Fruit fly (Drosophila melanogaster): ENCODE measurements around the gene skl.

The skl gene

dm6 chr3L:18402628-18403587 is 36.8 kb downstream of the skl start (continued):
- 0 out of 3 replicates have a peak, but pooled peaks have one; percentile 10 for TF ChIP-seq CG2199 (GFP tag; IDR thresholded peaks at IDR 0.05)
- TF ChIP-seq Asciz (GFP tag; optimal IDR thresholded peaks at IDR 0.05): peak; percentile 37
- TF ChIP-seq usp (GFP tag; optimal IDR thresholded peaks at IDR 0.05): no peak
- TF ChIP-seq inv (GFP tag; IDR thresholded peaks at IDR 0.05; ENCODE audit: partially characterized antibody): no peak
- no peak for TF ChIP-seq CG6654 (GFP tag; optimal IDR thresholded peaks at IDR 0.05)
- no peak for TF ChIP-seq HLH4C (GFP tag; IDR thresholded peaks at IDR 0.05; ENCODE audit: partially characterized antibody)
- TF ChIP-seq sna (GFP tag; IDR thresholded peaks at IDR 0.05; ENCODE audit: partially characterized antibody): no peak
- no peak for TF ChIP-seq Doc3 (GFP tag; IDR thresholded peaks at IDR 0.05; ENCODE audit: partially characterized antibody)
- TF ChIP-seq ttk (GFP tag; IDR thresholded peaks at IDR 0.05): no peak
- peak; percentile 4 for TF ChIP-seq tin (GFP tag; optimal IDR thresholded peaks at IDR 0.05)
- TF ChIP-seq CG12071 (GFP tag; optimal IDR thresholded peaks at IDR 0.05): no peak
- peak; percentile 60; the same call in 1 of the 3 replicates for TF ChIP-seq zfh1 (GFP tag; IDR thresholded peaks at IDR 0.05)
- 0 out of 2 replicates have a peak, but pooled peaks have one; percentile 29 for TF ChIP-seq Awh (GFP tag; IDR thresholded peaks at IDR 0.05)
- no peak for TF ChIP-seq nom (GFP tag; optimal IDR thresholded peaks at IDR 0.05)
- TF ChIP-seq ase (GFP tag; IDR thresholded peaks at IDR 0.05): no peak
- TF ChIP-seq grau (tag; optimal IDR thresholded peaks at IDR 0.05): peak; percentile 71
- TF ChIP-seq Doc2 (GFP tag; IDR thresholded peaks at IDR 0.05): no peak
- peak; percentile 42; the same call in 1 of the 2 replicates for TF ChIP-seq sens-2 (GFP tag; IDR thresholded peaks at IDR 0.05)
- TF ChIP-seq Mes4 (GFP tag; optimal IDR thresholded peaks at IDR 0.05): peak; percentile 63
- no peak for TF ChIP-seq CG16813 (GFP tag; IDR thresholded peaks at IDR 0.05; ENCODE audit: partially characterized antibody)
- TF ChIP-seq CG3281 (GFP tag; optimal IDR thresholded peaks at IDR 0.05): peak; percentile 14
- TF ChIP-seq CkIIα-i1 (GFP tag; IDR thresholded peaks at IDR 0.05): no peak
- TF ChIP-seq luna (GFP tag; optimal IDR thresholded peaks at IDR 0.05): no peak
- TF ChIP-seq Mad (GFP tag; optimal IDR thresholded peaks at IDR 0.05): peak; percentile 8
- TF ChIP-seq pho (GFP tag; optimal IDR thresholded peaks at IDR 0.05): no peak
- TF ChIP-seq CG32772 (GFP tag; IDR thresholded peaks at IDR 0.05): no peak; the same call in 1 of the 2 replicates
- TF ChIP-seq toy (GFP tag; IDR thresholded peaks at IDR 0.05): no peak
- peak; percentile 59 for TF ChIP-seq Abd-B (GFP tag; optimal IDR thresholded peaks at IDR 0.05)
- no peak for TF ChIP-seq CG8478 (optimal IDR thresholded peaks at IDR 0.05)
- no peak for TF ChIP-seq Myb (GFP tag; optimal IDR thresholded peaks at IDR 0.05)
- peak; percentile 58 for TF ChIP-seq Lhr (GFP tag; optimal IDR thresholded peaks at IDR 0.05)
- no peak for TF ChIP-seq CG13894 (tag; optimal IDR thresholded peaks at IDR 0.05)
- no peak for TF ChIP-seq CG15073 (GFP tag; optimal IDR thresholded peaks at IDR 0.05)
- no peak for TF ChIP-seq Trl (optimal IDR thresholded peaks at IDR 0.05)
- TF ChIP-seq Trl (GFP tag; optimal IDR thresholded peaks at IDR 0.05): peak; percentile 69
- no peak for TF ChIP-seq Dref (GFP tag; IDR thresholded peaks at IDR 0.05)
- TF ChIP-seq ERR (GFP tag; optimal IDR thresholded peaks at IDR 0.05): no peak
- TF ChIP-seq slou (GFP tag; optimal IDR thresholded peaks at IDR 0.05): no peak
- TF ChIP-seq CG14710 (tag; optimal IDR thresholded peaks at IDR 0.05): peak; percentile 79
- peak; percentile 67 for TF ChIP-seq org-1 (GFP tag; optimal IDR thresholded peaks at IDR 0.05)
- no peak for TF ChIP-seq chinmo (GFP tag; IDR thresholded peaks at IDR 0.05; ENCODE audit: partially characterized antibody)
- TF ChIP-seq HLH54F (GFP tag; optimal IDR thresholded peaks at IDR 0.05): no peak
- no peak for TF ChIP-seq NK7.1 (GFP tag; optimal IDR thresholded peaks at IDR 0.05)
- peak; percentile 69 for TF ChIP-seq CG1792 (GFP tag; optimal IDR thresholded peaks at IDR 0.05)
- TF ChIP-seq CG31441 (GFP tag; IDR thresholded peaks at IDR 0.05): peak; percentile 53
- peak; percentile 59 for TF ChIP-seq CG3163 (GFP tag; optimal IDR thresholded peaks at IDR 0.05)
- no peak for TF ChIP-seq B-H1 (GFP tag; IDR thresholded peaks at IDR 0.05)
- TF ChIP-seq CG6689 (GFP tag; IDR thresholded peaks at IDR 0.05): peak; percentile 62
- TF ChIP-seq TFAM (GFP tag; optimal IDR thresholded peaks at IDR 0.05): peak; percentile 55
- TF ChIP-seq CG10147 (GFP tag; optimal IDR thresholded peaks at IDR 0.05): no peak

All from whole organism, embryonic.